Fruit fly (Drosophila melanogaster) whole organism, embryonic: ENCODE data around the gene CG10959.
A peak's percentile ranks its signal among the peaks of the same experiment; 100 is the strongest.

ENCODE experiments used
- Atf-2 ChIP-seq: fragments of 200-800 bp; sonication (Bioruptor generic); optimal IDR thresholded peaks from 2 replicates; lab custom pipeline; 2016; ENCODE audit warnings: missing biosample characterization, missing genetic modification characterization
- CG12299 ChIP-seq: fragments of 200-800 bp; sonication (Bioruptor generic); optimal IDR thresholded peaks from 2 replicates; lab custom pipeline; 2018; ENCODE audit warnings: missing biosample characterization, mild to moderate bottlenecking, missing genetic modification characterization
- CG14860 ChIP-seq: fragments of 200-800 bp; sonication (Bioruptor generic); IDR thresholded peaks from 3 replicates; pipeline ENCODE4 v1.3.6; 2022; ENCODE audit warnings: missing biosample characterization, missing genetic modification characterization; ENCODE audit not compliant: partially characterized antibody
- CG16813 ChIP-seq: fragments of 200-800 bp; sonication (Bioruptor generic); IDR thresholded peaks from 3 replicates; pipeline ENCODE4 v1.3.6; 2022; ENCODE audit warnings: missing biosample characterization, missing genetic modification characterization; ENCODE audit not compliant: partially characterized antibody
- CG2116 ChIP-seq: fragments of 200-800 bp; sonication (Bioruptor generic); optimal IDR thresholded peaks from 3 replicates; lab custom pipeline; 2018; ENCODE audit warnings: missing biosample characterization, mild to moderate bottlenecking, missing genetic modification characterization
- CG2678 ChIP-seq: fragments of 200-800 bp; sonication (Bioruptor generic); optimal IDR thresholded peaks from 3 replicates; lab custom pipeline; 2019; ENCODE audit warnings: missing biosample characterization, mild to moderate bottlenecking, missing genetic modification characterization, moderate library complexity
- CG2712 ChIP-seq: fragments of 200-800 bp; optimal IDR thresholded peaks from 3 replicates; lab custom pipeline; 2019; ENCODE audit warnings: missing biosample characterization, mild to moderate bottlenecking, missing genetic modification characterization, moderate library complexity
- CG43689 ChIP-seq: fragments of 200-800 bp; sonication (Bioruptor generic); IDR thresholded peaks from 2 replicates; pipeline ENCODE4 v1.3.6; 2022; ENCODE audit warnings: missing biosample characterization, missing genetic modification characterization
- CG6254 ChIP-seq: fragments of 200-800 bp; sonication (Bioruptor generic); optimal IDR thresholded peaks from 3 replicates; lab custom pipeline; 2017; ENCODE audit warnings: mild to moderate bottlenecking, missing biosample characterization, missing genetic modification reagents, missing genetic modification characterization
- CG7271 ChIP-seq: fragments of 200-800 bp; sonication (Bioruptor generic); optimal IDR thresholded peaks from 2 replicates; lab custom pipeline; 2018; ENCODE audit warnings: missing biosample characterization, mild to moderate bottlenecking, missing genetic modification characterization, moderate library complexity
- CG7987 ChIP-seq: fragments of 200-800 bp; sonication (Bioruptor generic); optimal IDR thresholded peaks from 2 replicates; lab custom pipeline; 2018; ENCODE audit warnings: missing biosample characterization, mild to moderate bottlenecking, missing genetic modification characterization, moderate library complexity
- CG8290 ChIP-seq, 3 experiments: fragments of 200-800 bp; sonication (Bioruptor generic); optimal IDR thresholded peaks; 2 replicates each; lab custom pipeline; 2016 to 2019; ENCODE audit warnings: missing biosample characterization in 3 of 3, missing genetic modification characterization in 3 of 3, mild to moderate bottlenecking in 2 of 3, moderate library complexity in 1 of 3
- D ChIP-seq, 2 experiments: fragments of 200-800 bp in 1 of 2; fragments of >200 bp in 1 of 2; sonication (Bioruptor generic) in 1 of 2; optimal IDR thresholded peaks; 2 replicates in 1 of 2; 3 replicates in 1 of 2; lab custom pipeline; 2017; ENCODE audit warnings: mild to moderate bottlenecking in 1 of 2, missing biosample characterization in 1 of 2, missing genetic modification characterization in 1 of 2, missing genetic modification reagents in 1 of 2
- Dbx ChIP-seq: fragments of 200-800 bp; sonication (Bioruptor generic); IDR thresholded peaks from 3 replicates; pipeline ENCODE4 v1.3.6; 2022; ENCODE audit warnings: missing biosample characterization, missing genetic modification characterization
- Doc3 ChIP-seq: fragments of 200-800 bp; sonication (Bioruptor generic); IDR thresholded peaks from 3 replicates; pipeline ENCODE4 v1.3.6; 2022; ENCODE audit warnings: missing biosample characterization, missing genetic modification characterization; ENCODE audit not compliant: partially characterized antibody
- Dp ChIP-seq: fragments of 200-800 bp; sonication (Bioruptor generic); optimal IDR thresholded peaks from 2 replicates; lab custom pipeline; 2018; ENCODE audit warnings: missing biosample characterization, mild to moderate bottlenecking, missing genetic modification characterization, moderate library complexity
- Hmr ChIP-seq: fragments of 200-800 bp; sonication (Bioruptor generic); optimal IDR thresholded peaks from 3 replicates; lab custom pipeline; 2017; ENCODE audit warnings: mild to moderate bottlenecking, missing biosample characterization, missing genetic modification reagents, missing genetic modification characterization
- Hr51 ChIP-seq, 2 experiments: fragments of 200-800 bp; sonication (Bioruptor generic); optimal IDR thresholded peaks; 2 replicates in 1 of 2; 3 replicates in 1 of 2; lab custom pipeline; 2016 to 2018; ENCODE audit warnings: missing biosample characterization in 2 of 2, missing genetic modification characterization in 2 of 2, mild to moderate bottlenecking in 1 of 2, moderate library complexity in 1 of 2
- Kr ChIP-seq: fragments of 200-800 bp; sonication (Bioruptor generic); optimal IDR thresholded peaks from 2 replicates; lab custom pipeline; 2017; ENCODE audit warnings: missing biosample characterization, mild to moderate bottlenecking, missing genetic modification characterization
- Lhr ChIP-seq: fragments of 200-800 bp; sonication (Bioruptor generic); optimal IDR thresholded peaks from 3 replicates; lab custom pipeline; 2017; ENCODE audit warnings: mild to moderate bottlenecking, missing biosample characterization, missing genetic modification reagents, missing genetic modification characterization
- Pdp1 ChIP-seq, 2 experiments: fragments of 200-800 bp; sonication (Bioruptor generic); optimal IDR thresholded peaks; 3 replicates each; lab custom pipeline; 2016; ENCODE audit warnings: missing biosample characterization in 2 of 2, missing genetic modification characterization in 2 of 2, mild to moderate bottlenecking in 1 of 2, moderate library complexity in 1 of 2
- Sox100B ChIP-seq: fragments of 200-800 bp; sonication (Bioruptor generic); optimal IDR thresholded peaks from 3 replicates; lab custom pipeline; 2018; ENCODE audit warnings: missing biosample characterization, mild to moderate bottlenecking, missing genetic modification characterization
- Trl ChIP-seq, 3 experiments: fragments of >200 bp in 2 of 3; fragments of 200-800 bp in 1 of 3; sonication (Bioruptor generic) in 1 of 3; optimal IDR thresholded peaks; 2 replicates in 1 of 3; 3 replicates in 2 of 3; lab custom pipeline; 2016 to 2017; ENCODE audit warnings: missing biosample characterization in 1 of 3, missing genetic modification characterization in 1 of 3
- ara ChIP-seq: fragments of 200-800 bp; sonication (Bioruptor generic); IDR thresholded peaks from 2 replicates; pipeline ENCODE4 v1.3.6; 2022; ENCODE audit warnings: missing biosample characterization, missing genetic modification characterization
- az2 ChIP-seq: fragments of 200-800 bp; sonication (Bioruptor generic); optimal IDR thresholded peaks from 3 replicates; lab custom pipeline; 2016; ENCODE audit warnings: missing biosample characterization, missing genetic modification characterization
- cas ChIP-seq: fragments of 200-800 bp; sonication (Bioruptor generic); IDR thresholded peaks from 2 replicates; pipeline ENCODE4 v1.3.6; 2022; ENCODE audit warnings: missing biosample characterization, missing genetic modification characterization
- croc ChIP-seq: fragments of 200-800 bp; sonication (Bioruptor generic); conservative IDR thresholded peaks from 3 replicates; pipeline ENCODE4 v1.3.6; 2022; ENCODE audit warnings: missing biosample characterization, missing genetic modification characterization
- dpn ChIP-seq, 2 experiments: fragments of 200-800 bp; sonication (Bioruptor generic); optimal IDR thresholded peaks; 3 replicates each; lab custom pipeline; 2016; ENCODE audit warnings: missing biosample characterization in 2 of 2, missing genetic modification characterization in 2 of 2
- fd102C ChIP-seq: fragments of 200-800 bp; sonication (Bioruptor generic); optimal IDR thresholded peaks from 2 replicates; lab custom pipeline; 2018; ENCODE audit warnings: missing biosample characterization, mild to moderate bottlenecking, missing genetic modification characterization, moderate library complexity
- jigr1 ChIP-seq: fragments of 200-800 bp; sonication (Bioruptor generic); IDR thresholded peaks from 3 replicates; pipeline ENCODE4 v1.3.6; 2022; ENCODE audit warnings: missing biosample characterization, missing genetic modification characterization
- nerfin-1 ChIP-seq: fragments of 200-800 bp; sonication (Bioruptor generic); optimal IDR thresholded peaks from 3 replicates; lab custom pipeline; 2019; ENCODE audit warnings: missing biosample characterization, mild to moderate bottlenecking, missing genetic modification characterization, moderate library complexity
- odd ChIP-seq: fragments of 200-800 bp; sonication (Bioruptor generic); optimal IDR thresholded peaks from 2 replicates; lab custom pipeline; 2017; ENCODE audit warnings: missing biosample characterization, mild to moderate bottlenecking, missing genetic modification characterization
- p53 ChIP-seq: fragments of 200-800 bp; sonication (Bioruptor generic); optimal IDR thresholded peaks from 2 replicates; lab custom pipeline; 2016; ENCODE audit warnings: missing biosample characterization, missing genetic modification characterization
- pan ChIP-seq, 4 experiments: fragments of >200 bp in 3 of 4; fragments of 200-800 bp in 1 of 4; sonication (Bioruptor generic) in 1 of 4; optimal IDR thresholded peaks in 3 of 4; IDR thresholded peaks in 1 of 4; 2 replicates each; pipeline versions ENCODE4 v1.3.6 to Lab custom; 2017 to 2022; ENCODE audit warnings: missing biosample characterization in 2 of 4, missing genetic modification characterization in 2 of 4, mixed read lengths in 1 of 4
- sc ChIP-seq, 3 experiments: fragments of >200 bp in 2 of 3; fragments of 200-800 bp in 1 of 3; sonication (Bioruptor generic) in 1 of 3; optimal IDR thresholded peaks; 2 replicates in 2 of 3; 3 replicates in 1 of 3; lab custom pipeline; 2017; ENCODE audit warnings: mild to moderate bottlenecking in 1 of 3, missing biosample characterization in 1 of 3, missing genetic modification characterization in 1 of 3, missing genetic modification reagents in 1 of 3
- schlank ChIP-seq: fragments of 200-800 bp; sonication (Bioruptor generic); optimal IDR thresholded peaks from 2 replicates; lab custom pipeline; 2018; ENCODE audit warnings: missing biosample characterization, mild to moderate bottlenecking, missing genetic modification characterization
- slbo ChIP-seq: fragments of 200-800 bp; sonication (Bioruptor generic); IDR thresholded peaks from 2 replicates; pipeline ENCODE4 v1.3.6; 2022; ENCODE audit warnings: missing biosample characterization, missing genetic modification characterization
- sr ChIP-seq: fragments of 200-800 bp; sonication (Bioruptor generic); IDR thresholded peaks from 3 replicates; pipeline ENCODE4 v1.3.6; 2022; ENCODE audit warnings: missing biosample characterization, missing genetic modification characterization
- stc ChIP-seq: fragments of 200-800 bp; sonication (Bioruptor generic); IDR thresholded peaks from 2 replicates; pipeline ENCODE4 v1.3.6; 2022; ENCODE audit warnings: missing biosample characterization, missing genetic modification characterization
- usp ChIP-seq: fragments of >200 bp; optimal IDR thresholded peaks from 2 replicates; lab custom pipeline; 2017; ENCODE audit warnings: missing biosample characterization, missing genetic modification characterization
- zfh1 ChIP-seq: fragments of 200-800 bp; sonication (Bioruptor generic); IDR thresholded peaks from 3 replicates; pipeline ENCODE4 v1.3.6; 2022; ENCODE audit warnings: missing biosample characterization, missing genetic modification characterization

Gene CG10959

dm6 chrX:8114476-8115342, 33.9 kb upstream of the CG10959 start (continued):
- no peak for TF ChIP-seq CG7271 (tag; lab: Kevin White, UChicago)
- peak in 1 of 2 experiments; percentile 38 for TF ChIP-seq dpn (GFP tag; optimal IDR thresholded peaks at IDR 0.05; lab: Kevin White, UChicago)
- TF ChIP-seq croc (GFP tag; lab: Robert Waterston, UW): no peak
- TF ChIP-seq jigr1 (GFP tag; lab: Robert Waterston, UW): no peak
- no peak for TF ChIP-seq sc (optimal IDR thresholded peaks at IDR 0.05; lab: Kevin White, UChicago)
- TF ChIP-seq sc (GFP tag; optimal IDR thresholded peaks at IDR 0.05; lab: Kevin White, UChicago): no peak
- TF ChIP-seq CG2712 (tag; lab: Kevin White, UChicago): peak; percentile 56
- peak; percentile 25 for TF ChIP-seq CG12299
- TF ChIP-seq ara (GFP tag; lab: Robert Waterston, UW): peak; percentile 7; the same call in 1 of the 2 replicates
- peak; percentile 13 for TF ChIP-seq CG6254 (GFP tag; lab: Kevin White, UChicago)
- TF ChIP-seq zfh1 (GFP tag; lab: Robert Waterston, UW): peak; percentile 50; the same call in 1 of the 3 replicates
- TF ChIP-seq CG2116 (GFP tag; lab: Kevin White, UChicago): peak; percentile 59

DNA sequence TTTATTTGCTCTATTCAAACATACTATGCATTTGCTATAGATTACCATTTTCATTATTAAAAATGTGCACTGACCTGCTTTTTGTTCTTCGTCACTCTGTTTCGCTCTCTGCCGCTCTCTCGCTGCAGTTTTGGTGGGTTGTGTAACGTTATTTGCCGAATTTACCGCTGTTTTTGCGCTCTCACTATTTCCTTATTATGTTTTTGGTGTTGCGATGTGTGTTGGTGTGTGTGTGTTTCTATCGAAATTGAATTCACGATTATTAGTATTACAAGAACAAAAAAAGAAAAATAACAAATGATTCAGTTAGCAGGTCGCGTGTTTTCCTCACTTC, 33.3 kb upstream of the CG10959 start:
- TF ChIP-seq slbo (GFP tag; lab: Robert Waterston, UW): 0 out of 2 replicates have a peak, but pooled peaks have one; percentile 0
- TF ChIP-seq fd102C: no peak
- peak in 1 of 2 experiments; percentile 57 for TF ChIP-seq Trl (optimal IDR thresholded peaks at IDR 0.05; lab: Kevin White, UChicago)
- no peak for TF ChIP-seq Trl (GFP tag; optimal IDR thresholded peaks at IDR 0.05; lab: Kevin White, UChicago)
- no peak for TF ChIP-seq pan (optimal IDR thresholded peaks at IDR 0.05; lab: Kevin White, UChicago)
- no peak for TF ChIP-seq pan (GFP tag; optimal IDR thresholded peaks at IDR 0.05 in 1 of 2, IDR thresholded peaks at IDR 0.05 in 1 of 2)
- peak in 1 of 2 experiments; percentile 95 for TF ChIP-seq Pdp1 (GFP tag; optimal IDR thresholded peaks at IDR 0.05; lab: Kevin White, UChicago)
- TF ChIP-seq schlank: no peak
- TF ChIP-seq nerfin-1 (tag; lab: Kevin White, UChicago): peak; percentile 13

DNA sequence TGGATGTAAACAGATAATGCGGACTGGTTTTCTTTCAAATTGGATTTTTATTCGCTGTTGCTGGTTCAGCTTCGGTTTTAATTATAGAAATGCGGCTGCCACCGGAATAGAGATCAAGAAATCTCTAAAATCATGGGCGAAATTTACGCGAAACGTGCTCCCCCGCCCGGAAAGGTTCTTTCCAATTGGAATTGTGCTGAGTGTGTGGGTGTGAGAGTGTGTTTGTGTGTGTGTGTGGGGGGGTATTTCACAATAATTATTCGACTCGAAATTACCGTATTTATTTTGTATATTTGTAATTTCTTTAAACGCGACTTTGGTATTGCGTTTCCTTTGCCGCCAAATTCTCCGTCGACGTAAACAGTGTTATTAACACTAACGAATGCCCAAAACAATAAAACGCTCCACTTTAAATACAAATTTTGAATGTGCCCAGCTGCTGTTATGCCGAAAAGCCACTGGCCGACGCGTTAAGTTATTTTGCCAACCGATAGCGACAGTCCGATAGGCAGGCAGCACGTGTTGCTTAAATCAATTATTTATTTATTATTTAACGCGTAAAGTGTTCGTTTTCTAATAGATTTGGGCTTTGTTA, 32.8 kb upstream of the CG10959 start, which contains the start of gene Gclc:
Gclc (minus strand) TSS at position 431 of the 595 bp plus-strand sequence.
- TF ChIP-seq az2: no peak
- peak; percentile 29; the same call in 1 of the 3 replicates for TF ChIP-seq CG16813 (GFP tag; lab: Robert Waterston, UW)
- TF ChIP-seq Lhr: no peak
- TF ChIP-seq Hmr (GFP tag; lab: Kevin White, UChicago): peak; percentile 50
- no peak for TF ChIP-seq usp (GFP tag; lab: Kevin White, UChicago)
- TF ChIP-seq CG14860: no peak
- peak; percentile 43 for TF ChIP-seq Dp (GFP tag; lab: Kevin White, UChicago)
- 0 out of 3 replicates have a peak, but pooled peaks have one; percentile 35 for TF ChIP-seq Doc3 (GFP tag; lab: Robert Waterston, UW)
- TF ChIP-seq CG8290 (GFP tag; optimal IDR thresholded peaks at IDR 0.05; lab: Kevin White, UChicago): no peak
- peak in 1 of 2 experiments; percentile 13 for TF ChIP-seq CG8290 (tag; optimal IDR thresholded peaks at IDR 0.05; lab: Kevin White, UChicago)
- no peak for TF ChIP-seq p53 (GFP tag; lab: Kevin White, UChicago)
- no peak for TF ChIP-seq CG7987 (GFP tag; lab: Kevin White, UChicago)
- no peak for TF ChIP-seq Pdp1 (GFP tag; optimal IDR thresholded peaks at IDR 0.05; lab: Kevin White, UChicago)
- TF ChIP-seq odd (GFP tag; lab: Kevin White, UChicago): peak; percentile 15
- no peak for TF ChIP-seq CG43689 (GFP tag; lab: Robert Waterston, UW)
- no peak for TF ChIP-seq D (optimal IDR thresholded peaks at IDR 0.05; lab: Kevin White, UChicago)
- TF ChIP-seq D (GFP tag; optimal IDR thresholded peaks at IDR 0.05; lab: Kevin White, UChicago): no peak
- TF ChIP-seq stc (GFP tag; lab: Robert Waterston, UW): no peak
- TF ChIP-seq sr (GFP tag; lab: Robert Waterston, UW): 0 out of 3 replicates have a peak, but pooled peaks have one; percentile 52
- no peak for TF ChIP-seq CG2678 (tag; lab: Kevin White, UChicago)
- no peak for TF ChIP-seq Kr (GFP tag; lab: Kevin White, UChicago)
- no peak for TF ChIP-seq Dbx (GFP tag; lab: Robert Waterston, UW)
- TF ChIP-seq cas (GFP tag; lab: Robert Waterston, UW): no peak
- no peak for TF ChIP-seq Atf-2 (GFP tag; lab: Kevin White, UChicago)
- TF ChIP-seq Sox100B: no peak
- TF ChIP-seq Hr51 (GFP tag; optimal IDR thresholded peaks at IDR 0.05; lab: Kevin White, UChicago): no peak
